Fruit fly (Drosophila melanogaster) Kc167 (cell line): ENCODE results near the gene CG13813.

Experiments
- Myc ChIP-seq: fragments of >200 bp; optimal IDR thresholded peaks from 2 replicates; lab custom pipeline; 2017; ENCODE audit warnings: missing external identifiers
- Sin3A ChIP-seq: fragments of >200 bp; optimal IDR thresholded peaks from 2 replicates; lab custom pipeline; 2018; ENCODE audit warnings: missing external identifiers
- h ChIP-seq: fragments of >200 bp; optimal IDR thresholded peaks from 3 replicates; lab custom pipeline; 2018; ENCODE audit warnings: missing external identifiers
- insv ChIP-seq: fragments of >200 bp; optimal IDR thresholded peaks from 3 replicates; lab custom pipeline; 2018; ENCODE audit warnings: missing external identifiers
- psq ChIP-seq: fragments of >200 bp; optimal IDR thresholded peaks from 2 replicates; lab custom pipeline; 2017; ENCODE audit warnings: missing external identifiers
- ttk ChIP-seq: sonication (Bioruptor generic); optimal IDR thresholded peaks from 2 replicates; lab custom pipeline; 2017; ENCODE audit warnings: missing external identifiers

Gene CG13813

dm6 chr3L:20241163-20241970 is 9.9 kb downstream of the CG13813 start, which contains the start of the genes CG6951 and CG17233:
TSS of gene CG6951 (plus strand) at chr3L:20241267.
TSS of gene CG17233 (minus strand) at chr3L:20241903.
- TF ChIP-seq ttk = no peak
- no peak for TF ChIP-seq h (lab: Kevin White, UChicago)
- TF ChIP-seq Myc = no peak
- TF ChIP-seq Sin3A (lab: Kevin White, UChicago) = no peak
- no peak for TF ChIP-seq insv (lab: Kevin White, UChicago)
- TF ChIP-seq psq (lab: Kevin White, UChicago) = no peak

dm6 chr3L:20241987-20242982 is 10.8 kb downstream of the CG13813 start:
- TF ChIP-seq Myc (no peak), ttk (no peak), h (lab: Kevin White, UChicago) (no peak), insv (lab: Kevin White, UChicago) (no peak), Sin3A (lab: Kevin White, UChicago) (no peak), psq (lab: Kevin White, UChicago) (no peak)

dm6 chr3L:20247513-20248173 is 16.2 kb downstream of the CG13813 start, which contains the start of gene rdgC:
TSS of gene rdgC (plus strand) at chr3L:20248080.
- TF ChIP-seq Myc = no peak

dm6 chr3L:20265514-20265913 is 34.0 kb downstream of the CG13813 start, which contains the start of gene CG32228:
TSS of gene CG32228 (plus strand) at chr3L:20265814.
- TF ChIP-seq ttk (no peak), psq (lab: Kevin White, UChicago) (no peak), Myc (no peak), h (lab: Kevin White, UChicago) (no peak)

- TF ChIP-seq ttk = no peak
- no peak for TF ChIP-seq Sin3A (lab: Kevin White, UChicago)
- no peak for TF ChIP-seq psq (lab: Kevin White, UChicago)
- TF ChIP-seq Myc = no peak
- no peak for TF ChIP-seq insv (lab: Kevin White, UChicago)
- TF ChIP-seq h (lab: Kevin White, UChicago) = no peak
These were observed 43.8 kb downstream of the CG13813 start, which contains the start of gene CG17122 for dm6 chr3L:20275235-20275634. TSS of gene CG17122 (minus strand) at chr3L:20275335.

- TF ChIP-seq insv (lab: Kevin White, UChicago) (no peak), psq (lab: Kevin White, UChicago) (no peak), Sin3A (lab: Kevin White, UChicago) (no peak), ttk (no peak), Myc (no peak), h (lab: Kevin White, UChicago) (no peak)
These were observed 44.4 kb downstream of the CG13813 start for dm6 chr3L:20275886-20276285.

- TF ChIP-seq insv (lab: Kevin White, UChicago) = no peak
- no peak for TF ChIP-seq ttk
- TF ChIP-seq Myc = no peak
- TF ChIP-seq psq (lab: Kevin White, UChicago) = no peak
- TF ChIP-seq Sin3A (lab: Kevin White, UChicago) = no peak
These were observed 45.1 kb downstream of the CG13813 start for dm6 chr3L:20276615-20277014.

- no peak for TF ChIP-seq Sin3A (lab: Kevin White, UChicago)
- TF ChIP-seq h (lab: Kevin White, UChicago) = no peak
- TF ChIP-seq psq (lab: Kevin White, UChicago) = no peak
- TF ChIP-seq ttk = no peak
- no peak for TF ChIP-seq insv (lab: Kevin White, UChicago)
- no peak for TF ChIP-seq Myc
These were observed 49.8 kb downstream of the CG13813 start for dm6 chr3L:20281254-20281653.
